Worm (Caenorhabditis elegans) whole organism, L4/young adult: ENCODE data around the gene rfth-1.

Experiments
- W03F9.2 ChIP-seq: fragments of 150-350 bp; optimal IDR thresholded peaks from 2 replicates; lab custom pipeline; 2014; ENCODE audit warnings: missing biosample characterization, missing genetic modification characterization
- dao-5 ChIP-seq: sonication (generic microtip); optimal IDR thresholded peaks from 2 replicates; lab custom pipeline; 2016; ENCODE audit warnings: missing genotype, missing genetic modification characterization, moderate library complexity, missing compliant biosample characterization
- him-1 ChIP-seq: sonication (generic microtip); optimal IDR thresholded peaks from 2 replicates; lab custom pipeline; 2016; ENCODE audit warnings: missing genotype, missing genetic modification reagents, missing genetic modification characterization, missing compliant biosample characterization

ce11 chrIV:4516478-4516877, 5.4 kb upstream of the rfth-1 start:
- TF ChIP-seq W03F9.2 (tag; lab: Kevin White, UChicago) (no peak), him-1 (tag; lab: Kevin White, UChicago) (no peak), dao-5 (tag; lab: Kevin White, UChicago) (no peak)
